Fruit fly (Drosophila melanogaster) whole organism, embryonic: Measurements from ENCODE around the gene Rok.

ENCODE experiments used
- Ada2b ChIP-seq: fragments of 200-800 bp; sonication (Bioruptor generic); IDR thresholded peaks from 2 replicates; pipeline ENCODE4 v1.3.6; 2022; ENCODE audit warnings: missing biosample characterization, missing genetic modification characterization
- Asciz ChIP-seq: fragments of 200-800 bp; sonication (Bioruptor generic); optimal IDR thresholded peaks from 2 replicates; lab custom pipeline; 2017; ENCODE audit warnings: missing biosample characterization, mild to moderate bottlenecking, missing genetic modification characterization, missing genetic modification reagents
- CG11085 ChIP-seq: fragments of 200-800 bp; sonication (Bioruptor generic); IDR thresholded peaks from 2 replicates; pipeline ENCODE4 v1.3.6; 2022; ENCODE audit warnings: missing biosample characterization, missing genetic modification characterization
- CG11696 ChIP-seq: fragments of 200-800 bp; sonication (Bioruptor generic); IDR thresholded peaks from 2 replicates; pipeline ENCODE4 v1.3.6; 2022; ENCODE audit warnings: missing biosample characterization, missing genetic modification characterization
- CG12155 ChIP-seq: fragments of 200-800 bp; sonication (Bioruptor generic); optimal IDR thresholded peaks from 3 replicates; lab custom pipeline; 2016; ENCODE audit warnings: missing biosample characterization, missing genetic modification characterization
- CG14014 ChIP-seq: fragments of 200-800 bp; sonication (Bioruptor generic); IDR thresholded peaks from 2 replicates; pipeline ENCODE4 v1.3.6; 2022; ENCODE audit warnings: missing biosample characterization, missing genetic modification characterization
- CG18011 ChIP-seq: fragments of 200-800 bp; sonication (Bioruptor generic); optimal IDR thresholded peaks from 2 replicates; lab custom pipeline; 2017; ENCODE audit warnings: missing biosample characterization, missing genetic modification characterization, mild to moderate bottlenecking, moderate library complexity, missing genotype
- CG32532 ChIP-seq: fragments of 200-800 bp; sonication (Bioruptor generic); IDR thresholded peaks from 2 replicates; pipeline ENCODE4 v1.3.6; 2022; ENCODE audit warnings: missing biosample characterization, missing genetic modification characterization
- CG32772 ChIP-seq: fragments of 200-800 bp; sonication (Bioruptor generic); IDR thresholded peaks from 2 replicates; pipeline ENCODE4 v1.3.6; 2022; ENCODE audit warnings: missing biosample characterization, missing genetic modification characterization
- CG4328 ChIP-seq: fragments of 200-800 bp; sonication (Bioruptor generic); optimal IDR thresholded peaks from 3 replicates; lab custom pipeline; 2017; ENCODE audit warnings: missing biosample characterization, missing genetic modification reagents, missing genetic modification characterization
- CG6175 ChIP-seq: fragments of 200-800 bp; sonication (Bioruptor generic); IDR thresholded peaks from 3 replicates; pipeline ENCODE4 v1.3.6; 2022; ENCODE audit warnings: missing biosample characterization, missing genetic modification characterization
- CG6689 ChIP-seq: fragments of 200-800 bp; sonication (Bioruptor generic); IDR thresholded peaks from 2 replicates; pipeline ENCODE4 v1.3.6; 2022; ENCODE audit warnings: missing biosample characterization, missing genetic modification characterization
- CG6791 ChIP-seq: fragments of 200-800 bp; sonication (Bioruptor generic); IDR thresholded peaks from 3 replicates; pipeline ENCODE4 v1.3.6; 2022; ENCODE audit warnings: missing biosample characterization, missing genetic modification characterization; ENCODE audit not compliant: partially characterized antibody
- CG6813 ChIP-seq: fragments of 200-800 bp; sonication (Bioruptor generic); optimal IDR thresholded peaks from 2 replicates; lab custom pipeline; 2017; ENCODE audit warnings: missing biosample characterization, missing genetic modification characterization, mild to moderate bottlenecking, moderate library complexity, missing genetic modification reagents
- CG7271 ChIP-seq: fragments of 200-800 bp; sonication (Bioruptor generic); optimal IDR thresholded peaks from 2 replicates; lab custom pipeline; 2018; ENCODE audit warnings: missing biosample characterization, mild to moderate bottlenecking, missing genetic modification characterization, moderate library complexity
- CG7372 ChIP-seq: fragments of 200-800 bp; sonication (Bioruptor generic); IDR thresholded peaks from 2 replicates; pipeline ENCODE4 v1.3.6; 2022; ENCODE audit warnings: missing biosample characterization, missing genetic modification characterization
- CG7963 ChIP-seq: fragments of 200-800 bp; sonication (Bioruptor generic); IDR thresholded peaks from 3 replicates; pipeline ENCODE4 v1.3.6; 2022; ENCODE audit warnings: missing biosample characterization, missing genetic modification characterization; ENCODE audit not compliant: partially characterized antibody
- CG8089 ChIP-seq: fragments of 200-800 bp; sonication (Bioruptor generic); optimal IDR thresholded peaks from 3 replicates; lab custom pipeline; 2016; ENCODE audit warnings: missing biosample characterization, missing genetic modification characterization
- CG9876 ChIP-seq: fragments of 200-800 bp; sonication (Bioruptor generic); optimal IDR thresholded peaks from 2 replicates; lab custom pipeline; 2016; ENCODE audit warnings: missing biosample characterization, missing genetic modification characterization
- CG9932 ChIP-seq: fragments of 200-800 bp; sonication (Bioruptor generic); IDR thresholded peaks from 2 replicates; pipeline ENCODE4 v1.3.6; 2022; ENCODE audit warnings: missing biosample characterization, missing genetic modification characterization
- CkIIα-i1 ChIP-seq: fragments of 200-800 bp; sonication (Bioruptor generic); IDR thresholded peaks from 2 replicates; pipeline ENCODE4 v1.3.6; 2022; ENCODE audit warnings: missing biosample characterization, missing genetic modification characterization
- CrebB ChIP-seq: fragments of 200-800 bp; sonication (Bioruptor generic); optimal IDR thresholded peaks from 3 replicates; lab custom pipeline; 2018; ENCODE audit warnings: missing biosample characterization, mild to moderate bottlenecking, missing genetic modification characterization
- D ChIP-seq, 2 experiments: fragments of 200-800 bp in 1 of 2; fragments of >200 bp in 1 of 2; sonication (Bioruptor generic) in 1 of 2; optimal IDR thresholded peaks; 2 replicates in 1 of 2; 3 replicates in 1 of 2; lab custom pipeline; 2017; ENCODE audit warnings: mild to moderate bottlenecking in 1 of 2, missing biosample characterization in 1 of 2, missing genetic modification characterization in 1 of 2, missing genetic modification reagents in 1 of 2
- Deaf1 ChIP-seq: fragments of 200-800 bp; optimal IDR thresholded peaks from 3 replicates; lab custom pipeline; 2019; ENCODE audit warnings: missing biosample characterization, mild to moderate bottlenecking, missing genetic modification characterization, moderate library complexity
- Doc3 ChIP-seq: fragments of 200-800 bp; sonication (Bioruptor generic); IDR thresholded peaks from 3 replicates; pipeline ENCODE4 v1.3.6; 2022; ENCODE audit warnings: missing biosample characterization, missing genetic modification characterization; ENCODE audit not compliant: partially characterized antibody
- Hand ChIP-seq: fragments of 200-800 bp; sonication (Bioruptor generic); optimal IDR thresholded peaks from 2 replicates; lab custom pipeline; 2017; ENCODE audit warnings: mild to moderate bottlenecking, missing biosample characterization, missing genetic modification reagents, missing genetic modification characterization
- Hr51 ChIP-seq, 2 experiments: fragments of 200-800 bp; sonication (Bioruptor generic); optimal IDR thresholded peaks; 2 replicates in 1 of 2; 3 replicates in 1 of 2; lab custom pipeline; 2016 to 2018; ENCODE audit warnings: missing biosample characterization in 2 of 2, missing genetic modification characterization in 2 of 2, mild to moderate bottlenecking in 1 of 2, moderate library complexity in 1 of 2
- Lhr ChIP-seq: fragments of 200-800 bp; sonication (Bioruptor generic); optimal IDR thresholded peaks from 3 replicates; lab custom pipeline; 2017; ENCODE audit warnings: mild to moderate bottlenecking, missing biosample characterization, missing genetic modification reagents, missing genetic modification characterization
- MBD-R2 ChIP-seq: fragments of 200-800 bp; sonication (Bioruptor generic); IDR thresholded peaks from 2 replicates; pipeline ENCODE4 v1.3.6; 2022; ENCODE audit warnings: missing biosample characterization, missing genetic modification characterization
- Pdp1 ChIP-seq, 2 experiments: fragments of 200-800 bp; sonication (Bioruptor generic); optimal IDR thresholded peaks; 3 replicates each; lab custom pipeline; 2016; ENCODE audit warnings: missing biosample characterization in 2 of 2, missing genetic modification characterization in 2 of 2, mild to moderate bottlenecking in 1 of 2, moderate library complexity in 1 of 2
- Rfx ChIP-seq: fragments of 200-800 bp; sonication (Bioruptor generic); IDR thresholded peaks from 2 replicates; pipeline ENCODE4 v1.3.6; 2022; ENCODE audit warnings: missing biosample characterization, missing genetic modification characterization
- Stat92E ChIP-seq, 3 experiments: fragments of >200 bp in 2 of 3; fragments of 200-800 bp in 1 of 3; sonication (Bioruptor generic) in 1 of 3; optimal IDR thresholded peaks; 2 replicates each; lab custom pipeline; 2017 to 2019; ENCODE audit warnings: missing biosample characterization in 3 of 3, missing genetic modification characterization in 3 of 3, mild to moderate bottlenecking in 1 of 3, moderate library complexity in 1 of 3
- abd-A ChIP-seq: fragments of 200-800 bp; sonication (Bioruptor generic); optimal IDR thresholded peaks from 3 replicates; lab custom pipeline; 2019; ENCODE audit warnings: missing biosample characterization, mild to moderate bottlenecking, missing genetic modification characterization, moderate library complexity
- ac ChIP-seq: fragments of 200-800 bp; sonication (Bioruptor generic); optimal IDR thresholded peaks from 3 replicates; lab custom pipeline; 2017; ENCODE audit warnings: missing biosample characterization, mild to moderate bottlenecking, missing genetic modification characterization
- al ChIP-seq: fragments of 200-800 bp; sonication (Bioruptor generic); IDR thresholded peaks from 2 replicates; pipeline ENCODE4 v1.3.6; 2022; ENCODE audit warnings: missing biosample characterization, missing genetic modification characterization
- cad ChIP-seq: fragments of >200 bp; optimal IDR thresholded peaks from 2 replicates; lab custom pipeline; 2017; ENCODE audit warnings: missing biosample characterization, missing genetic modification characterization
- disco-r ChIP-seq: fragments of 200-800 bp; sonication (Bioruptor generic); optimal IDR thresholded peaks from 2 replicates; lab custom pipeline; 2016; ENCODE audit warnings: missing biosample characterization, missing genetic modification characterization
- dpn ChIP-seq, 2 experiments: fragments of 200-800 bp; sonication (Bioruptor generic); optimal IDR thresholded peaks; 3 replicates each; lab custom pipeline; 2016; ENCODE audit warnings: missing biosample characterization in 2 of 2, missing genetic modification characterization in 2 of 2
- fd64A ChIP-seq: fragments of 200-800 bp; sonication (Bioruptor generic); optimal IDR thresholded peaks from 3 replicates; lab custom pipeline; 2018; ENCODE audit warnings: missing biosample characterization, mild to moderate bottlenecking, missing genetic modification characterization
- grau ChIP-seq: fragments of 200-800 bp; optimal IDR thresholded peaks from 3 replicates; lab custom pipeline; 2019; ENCODE audit warnings: missing biosample characterization, mild to moderate bottlenecking, missing genetic modification characterization, moderate library complexity
- ham ChIP-seq: fragments of 200-800 bp; sonication (Bioruptor generic); IDR thresholded peaks from 2 replicates; pipeline ENCODE4 v1.3.6; 2022; ENCODE audit warnings: missing biosample characterization, missing genetic modification characterization
- inv ChIP-seq: fragments of 200-800 bp; sonication (Bioruptor generic); IDR thresholded peaks from 2 replicates; pipeline ENCODE4 v1.3.6; 2022; ENCODE audit warnings: missing biosample characterization, missing genetic modification characterization; ENCODE audit not compliant: partially characterized antibody
- jing ChIP-seq: fragments of 200-800 bp; sonication (Bioruptor generic); optimal IDR thresholded peaks from 2 replicates; lab custom pipeline; 2018; ENCODE audit warnings: missing biosample characterization, mild to moderate bottlenecking, missing genetic modification characterization
- lola ChIP-seq, 3 experiments: fragments of >200 bp in 2 of 3; fragments of 200-800 bp in 1 of 3; sonication (Bioruptor generic) in 1 of 3; optimal IDR thresholded peaks; 2 replicates each; lab custom pipeline; 2017 to 2019; ENCODE audit warnings: missing biosample characterization in 3 of 3, missing genetic modification characterization in 3 of 3, mild to moderate bottlenecking in 1 of 3, moderate library complexity in 1 of 3
- otp ChIP-seq: fragments of 200-800 bp; sonication (Bioruptor generic); IDR thresholded peaks from 3 replicates; pipeline ENCODE4, ENCODE4 v1.3.6; 2022; ENCODE audit warnings: missing biosample characterization, missing genetic modification characterization
- peb ChIP-seq: fragments of 200-800 bp; sonication (Bioruptor generic); IDR thresholded peaks from 2 replicates; pipeline ENCODE4 v1.3.6; 2022; ENCODE audit warnings: missing biosample characterization, missing genetic modification characterization
- sim ChIP-seq: fragments of 200-800 bp; sonication (Bioruptor generic); IDR thresholded peaks from 2 replicates; pipeline ENCODE4 v1.3.6; 2022; ENCODE audit warnings: missing biosample characterization, missing genetic modification characterization
- tin ChIP-seq: fragments of 200-800 bp; sonication (Bioruptor generic); optimal IDR thresholded peaks from 3 replicates; lab custom pipeline; 2016; ENCODE audit warnings: missing biosample characterization, missing genetic modification characterization
- tx ChIP-seq: fragments of 200-800 bp; sonication (Bioruptor generic); optimal IDR thresholded peaks from 2 replicates; lab custom pipeline; 2016; ENCODE audit warnings: missing biosample characterization, missing genetic modification characterization
- zen ChIP-seq: fragments of 200-800 bp; sonication (Bioruptor generic); optimal IDR thresholded peaks from 3 replicates; lab custom pipeline; 2018; ENCODE audit warnings: missing biosample characterization, mild to moderate bottlenecking, missing genetic modification characterization, moderate library complexity

Rok gene

dm6 chrX:16585569-16585968 is 51.6 kb downstream of the Rok start (continued):
- TF ChIP-seq CG11696 (GFP tag; lab: Robert Waterston, UW) (no peak), CG6791 (GFP tag; lab: Robert Waterston, UW) (no peak), fd64A (GFP tag; lab: Kevin White, UChicago) (no peak), CG7372 (no peak), ham (no peak), Pdp1 (GFP tag; optimal IDR thresholded peaks at IDR 0.05; lab: Kevin White, UChicago) (no peak), Deaf1 (no peak), CG4328 (no peak), CG8089 (GFP tag; lab: Kevin White, UChicago) (no peak), grau (tag; lab: Kevin White, UChicago) (peak; percentile 39), CkIIα-i1 (GFP tag; lab: Robert Waterston, UW) (no peak), lola (GFP tag; optimal IDR thresholded peaks at IDR 0.05; lab: Kevin White, UChicago) (no peak), Asciz (GFP tag; lab: Kevin White, UChicago) (no peak), CG32532 (GFP tag; lab: Robert Waterston, UW) (peak; percentile 55; the same call in 1 of the 2 replicates), tin (no peak), Lhr (GFP tag; lab: Kevin White, UChicago) (no peak), D (optimal IDR thresholded peaks at IDR 0.05; lab: Kevin White, UChicago) (no peak), D (GFP tag; optimal IDR thresholded peaks at IDR 0.05; lab: Kevin White, UChicago) (no peak), sim (GFP tag; lab: Robert Waterston, UW) (no peak), CG6689 (no peak), abd-A (no peak), jing (GFP tag; lab: Kevin White, UChicago) (no peak), Hand (peak; percentile 36), CG6175 (GFP tag; lab: Robert Waterston, UW) (no peak), peb (no peak), inv (GFP tag; lab: Robert Waterston, UW) (no peak), CrebB (tag; lab: Kevin White, UChicago) (no peak), dpn (GFP tag; optimal IDR thresholded peaks at IDR 0.05; lab: Kevin White, UChicago) (no peak), tx (GFP tag; lab: Kevin White, UChicago) (no peak), disco-r (GFP tag; lab: Kevin White, UChicago) (no peak), Hr51 (GFP tag; optimal IDR thresholded peaks at IDR 0.05; lab: Kevin White, UChicago) (peak in 1 of 2 experiments; percentile 53), cad (GFP tag; lab: Kevin White, UChicago) (no peak), al (GFP tag; lab: Robert Waterston, UW) (no peak), CG32772 (GFP tag; lab: Robert Waterston, UW) (no peak), CG9932 (peak; percentile 36; the same call in 1 of the 2 replicates), Rfx (GFP tag; lab: Robert Waterston, UW) (0 out of 2 replicates have a peak, but pooled peaks have one; percentile 5), CG7271 (no peak), CG14014 (GFP tag; lab: Robert Waterston, UW) (no peak), CG12155 (GFP tag; lab: Kevin White, UChicago) (peak; percentile 0), MBD-R2 (no peak), ac (GFP tag; lab: Kevin White, UChicago) (no peak), zen (no peak), otp (GFP tag; lab: Robert Waterston, UW) (no peak), Doc3 (GFP tag; lab: Robert Waterston, UW) (no peak), Ada2b (GFP tag; lab: Robert Waterston, UW) (peak; percentile 44; the same call in 1 of the 2 replicates), CG7963 (GFP tag; lab: Robert Waterston, UW) (no peak), CG6813 (peak; percentile 23), Stat92E (GFP tag; optimal IDR thresholded peaks at IDR 0.05; lab: Kevin White, UChicago) (no peak), CG18011 (no peak), CG9876 (GFP tag; lab: Kevin White, UChicago) (no peak), CG11085 (GFP tag; lab: Robert Waterston, UW) (no peak)
